Fruit fly (Drosophila melanogaster): Measurements from ENCODE around the gene Roc1b.

Gene Roc1b

DNA sequence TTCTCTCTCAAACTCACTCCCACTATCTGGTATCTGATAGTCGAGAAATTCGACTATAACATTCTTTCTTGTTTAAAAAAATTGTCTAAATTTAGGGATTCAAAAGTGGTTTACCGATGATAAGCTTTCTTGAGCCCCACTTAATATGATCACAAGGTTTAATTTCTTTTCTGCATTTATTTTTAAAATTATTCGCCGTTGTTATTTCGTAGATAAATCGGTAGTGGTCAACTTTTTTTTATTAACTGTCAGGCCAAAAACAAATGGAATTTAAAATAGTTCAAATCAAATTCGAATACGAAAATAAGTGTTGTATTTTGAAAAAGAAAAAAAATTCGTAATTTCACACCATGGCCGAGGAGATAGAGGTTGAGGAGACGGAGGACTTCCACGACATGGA, at the start of gene Roc1b:
TSS of gene Roc1b (plus strand) at position 301 of the 400 bp plus-strand sequence.
- TF ChIP-seq psq (optimal IDR thresholded peaks at IDR 0.05) (no peak), EcR (GFP tag; optimal IDR thresholded peaks at IDR 0.05) (no peak), CG8478 (optimal IDR thresholded peaks at IDR 0.05) (no peak), Dll (optimal IDR thresholded peaks at IDR 0.05) (no peak), usp (GFP tag; optimal IDR thresholded peaks at IDR 0.05) (no peak), pan (optimal IDR thresholded peaks at IDR 0.05) (no peak)

DNA sequence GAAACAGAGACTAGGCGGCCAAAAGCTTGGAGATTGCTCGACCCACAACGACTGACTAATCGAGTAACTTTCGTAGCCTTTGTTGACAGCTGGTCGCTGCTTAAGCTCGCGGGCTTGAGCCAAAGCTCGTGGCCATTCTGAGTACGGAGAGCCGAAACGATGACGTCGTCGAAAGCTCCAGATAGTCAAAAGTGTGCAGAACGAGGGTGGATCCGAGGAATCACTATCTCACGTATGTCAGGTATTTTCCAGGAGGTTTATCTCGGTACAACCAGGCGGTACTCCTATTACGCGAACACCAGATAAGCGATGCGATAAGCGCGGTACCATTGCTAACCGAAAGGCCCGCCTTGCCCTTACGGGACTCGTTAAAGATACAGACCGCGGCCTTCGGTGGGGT, 46.2 kb upstream of the Roc1b start:
- TF ChIP-seq CG8478 (optimal IDR thresholded peaks at IDR 0.05) (no peak), psq (optimal IDR thresholded peaks at IDR 0.05) (no peak), Dll (optimal IDR thresholded peaks at IDR 0.05) (no peak), pan (optimal IDR thresholded peaks at IDR 0.05) (no peak), EcR (GFP tag; optimal IDR thresholded peaks at IDR 0.05) (no peak), usp (GFP tag; optimal IDR thresholded peaks at IDR 0.05) (no peak)

DNA sequence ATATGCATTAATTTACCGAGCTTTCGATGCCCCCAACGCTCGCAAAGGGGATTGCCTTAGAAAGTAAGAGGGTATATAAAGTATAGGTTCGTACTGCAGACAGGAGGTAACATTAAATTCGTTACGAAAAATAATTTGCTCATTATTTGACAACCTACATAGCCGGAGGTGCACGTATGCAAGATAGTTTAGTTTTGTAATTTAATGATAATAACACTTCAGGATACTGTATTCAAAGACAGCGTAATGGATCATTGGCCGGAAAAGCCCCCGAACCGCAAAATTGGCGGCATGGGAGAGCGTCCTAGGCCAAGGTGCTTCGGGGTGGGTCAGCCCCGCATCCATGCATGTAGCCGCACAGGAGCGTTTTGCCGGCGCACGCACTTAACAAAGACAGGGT, 45.5 kb upstream of the Roc1b start:
- no peak for TF ChIP-seq pan (optimal IDR thresholded peaks at IDR 0.05)
- TF ChIP-seq usp (GFP tag; optimal IDR thresholded peaks at IDR 0.05) = no peak
- TF ChIP-seq EcR (GFP tag; optimal IDR thresholded peaks at IDR 0.05) = no peak
- no peak for TF ChIP-seq Dll (optimal IDR thresholded peaks at IDR 0.05)
- TF ChIP-seq psq (optimal IDR thresholded peaks at IDR 0.05) = no peak

DNA sequence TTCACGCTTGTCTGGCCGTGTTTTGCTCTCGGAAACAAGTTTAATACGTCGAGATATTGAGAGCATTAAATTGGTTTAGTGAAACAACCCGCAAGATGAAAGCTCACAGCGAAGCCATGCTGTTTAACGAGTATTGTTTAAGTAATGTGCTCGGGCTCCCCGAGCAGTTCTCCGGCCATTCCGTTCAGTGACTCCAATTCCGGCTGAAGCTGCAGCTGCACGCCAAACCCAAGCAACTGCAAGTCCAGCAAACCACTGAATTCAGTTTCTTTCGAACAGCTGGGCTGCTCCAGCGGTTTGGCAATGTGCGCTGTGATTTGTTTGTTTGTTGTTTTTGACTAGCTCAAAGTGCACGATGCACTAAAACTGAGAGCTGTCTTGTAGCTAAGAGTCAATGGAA, 42.6 kb upstream of the Roc1b start:
- TF ChIP-seq EcR (GFP tag; optimal IDR thresholded peaks at IDR 0.05) (no peak), Dll (optimal IDR thresholded peaks at IDR 0.05) (no peak), usp (GFP tag; optimal IDR thresholded peaks at IDR 0.05) (no peak), CG8478 (optimal IDR thresholded peaks at IDR 0.05) (no peak), pan (optimal IDR thresholded peaks at IDR 0.05) (no peak), psq (optimal IDR thresholded peaks at IDR 0.05) (no peak)

DNA sequence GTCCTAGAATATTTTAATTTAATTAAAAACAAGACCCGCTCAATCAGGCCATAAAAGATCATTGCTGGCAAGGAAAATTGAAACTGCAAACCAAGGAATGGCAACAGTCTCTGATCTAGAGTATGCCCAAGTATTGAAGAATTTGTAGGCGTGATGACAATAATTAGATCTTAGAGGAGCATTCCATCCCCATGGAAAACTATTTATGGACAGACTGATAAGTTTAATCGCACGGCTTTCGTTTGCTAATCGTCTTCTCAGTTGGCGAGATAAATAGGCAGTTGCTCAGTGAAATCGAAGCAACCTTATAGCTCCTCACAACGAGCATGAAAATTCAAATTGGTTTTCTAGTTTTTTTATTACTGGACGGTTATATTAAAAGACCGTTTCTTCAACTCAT, 41.0 kb upstream of the Roc1b start, which contains the start of gene ddbt:
TSS of gene ddbt (plus strand) at position 301 of the 400 bp plus-strand sequence.
- TF ChIP-seq pan (optimal IDR thresholded peaks at IDR 0.05) = no peak

dm6 chr3L:319145-320009, 38.4 kb upstream of the Roc1b start, which contains the start of gene fwd:
TSS of gene fwd (minus strand) at chr3L:319884.
- peak; percentile 88 for TF ChIP-seq CG8478 (optimal IDR thresholded peaks at IDR 0.05)
- no peak for TF ChIP-seq usp (GFP tag; optimal IDR thresholded peaks at IDR 0.05)

DNA sequence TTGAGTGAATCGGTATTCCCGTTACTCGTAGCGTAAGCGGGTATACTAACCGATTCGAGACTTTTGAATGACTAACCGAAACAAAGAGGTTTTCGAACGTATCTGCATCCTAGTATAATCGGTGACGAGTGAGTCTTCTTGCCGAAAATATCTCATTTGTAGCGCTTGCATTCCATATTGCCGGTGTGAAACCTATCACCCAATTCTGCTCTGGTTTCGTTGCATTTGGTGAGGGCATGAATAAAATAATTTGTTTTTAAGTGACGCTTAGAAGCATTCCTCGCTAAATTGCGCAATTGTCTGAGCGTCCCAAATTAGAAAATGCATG, 37.8 kb upstream of the Roc1b start:
- TF ChIP-seq psq (optimal IDR thresholded peaks at IDR 0.05) (no peak), CG8478 (optimal IDR thresholded peaks at IDR 0.05) (no peak), usp (GFP tag; optimal IDR thresholded peaks at IDR 0.05) (no peak), pan (optimal IDR thresholded peaks at IDR 0.05) (no peak), Dll (optimal IDR thresholded peaks at IDR 0.05) (no peak), EcR (GFP tag; optimal IDR thresholded peaks at IDR 0.05) (no peak)

- no peak for TF ChIP-seq Dll (optimal IDR thresholded peaks at IDR 0.05)
- TF ChIP-seq CG8478 (optimal IDR thresholded peaks at IDR 0.05) = no peak
- TF ChIP-seq usp (GFP tag; optimal IDR thresholded peaks at IDR 0.05) = no peak
- no peak for TF ChIP-seq pan (optimal IDR thresholded peaks at IDR 0.05)
- no peak for TF ChIP-seq psq (optimal IDR thresholded peaks at IDR 0.05)
- no peak for TF ChIP-seq EcR (GFP tag; optimal IDR thresholded peaks at IDR 0.05)
Measured at dm6 chr3L:320798-321197, 37.0 kb upstream of the Roc1b start.

- TF ChIP-seq pan (optimal IDR thresholded peaks at IDR 0.05) = no peak
- no peak for TF ChIP-seq Dll (optimal IDR thresholded peaks at IDR 0.05)
- TF ChIP-seq psq (optimal IDR thresholded peaks at IDR 0.05) = no peak
- TF ChIP-seq CG8478 (optimal IDR thresholded peaks at IDR 0.05) = no peak
- no peak for TF ChIP-seq EcR (GFP tag; optimal IDR thresholded peaks at IDR 0.05)
- TF ChIP-seq usp (GFP tag; optimal IDR thresholded peaks at IDR 0.05) = no peak
Measured at dm6 chr3L:321495-321894, 36.3 kb upstream of the Roc1b start.

dm6 chr3L:324486-324885, 33.3 kb upstream of the Roc1b start, which contains the start of gene CG32344:
TSS of gene CG32344 (minus strand) at chr3L:324720.
- TF ChIP-seq usp (GFP tag; optimal IDR thresholded peaks at IDR 0.05) = no peak
- no peak for TF ChIP-seq CG8478 (optimal IDR thresholded peaks at IDR 0.05)
- no peak for TF ChIP-seq EcR (GFP tag; optimal IDR thresholded peaks at IDR 0.05)
- TF ChIP-seq pan (optimal IDR thresholded peaks at IDR 0.05) = no peak
- TF ChIP-seq Dll (optimal IDR thresholded peaks at IDR 0.05) = no peak
- TF ChIP-seq psq (optimal IDR thresholded peaks at IDR 0.05) = no peak

DNA sequence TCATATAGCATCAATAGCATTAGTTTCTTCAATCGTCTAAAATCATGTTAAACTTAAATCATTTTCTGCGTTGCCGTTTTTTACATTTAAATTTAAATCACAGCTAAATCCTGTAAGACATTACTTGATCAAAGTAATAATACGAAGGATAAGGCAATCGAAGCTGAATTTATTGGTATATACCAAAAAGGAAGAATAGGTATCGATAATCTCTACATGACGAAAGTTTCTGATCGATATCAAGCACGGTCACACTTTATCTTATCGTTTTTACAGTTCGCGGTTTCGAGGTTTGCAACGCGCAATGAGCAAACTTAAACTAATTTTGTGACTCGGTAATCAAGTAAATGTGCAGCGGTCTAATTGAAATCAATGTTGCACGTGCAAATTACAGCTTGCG, 29.9 kb upstream of the Roc1b start, which contains the start of the genes Atac3 and Ptpmeg:
TSS of gene Atac3 (minus strand) at position 160 of the 400 bp plus-strand sequence.
TSS of gene Ptpmeg (plus strand) at position 265 of the 400 bp plus-strand sequence.
- TF ChIP-seq usp (GFP tag; optimal IDR thresholded peaks at IDR 0.05) (no peak), CG8478 (optimal IDR thresholded peaks at IDR 0.05) (no peak), Dll (optimal IDR thresholded peaks at IDR 0.05) (no peak)

- TF ChIP-seq usp (GFP tag; optimal IDR thresholded peaks at IDR 0.05) (no peak), psq (optimal IDR thresholded peaks at IDR 0.05) (no peak), pan (optimal IDR thresholded peaks at IDR 0.05) (no peak), Dll (optimal IDR thresholded peaks at IDR 0.05) (no peak), CG8478 (optimal IDR thresholded peaks at IDR 0.05) (no peak), EcR (GFP tag; optimal IDR thresholded peaks at IDR 0.05) (no peak)
Measured at dm6 chr3L:329153-329698, 28.6 kb upstream of the Roc1b start.

Measured in whole organism.